Worm (Caenorhabditis elegans) whole organism, mixed stage, embryonic: ENCODE results near the gene glt-6.

Experiments
- bed-3 ChIP-seq: fragments of 200-800 bp; sonication (Bioruptor generic); optimal IDR thresholded peaks from 3 replicates; lab custom pipeline; 2018; ENCODE audit warnings: mild to moderate bottlenecking, missing genetic modification characterization, moderate library complexity, missing compliant biosample characterization
- ceh-43 ChIP-seq: fragments of 200-800 bp; sonication (Bioruptor generic); optimal IDR thresholded peaks from 2 replicates; lab custom pipeline; 2018; ENCODE audit warnings: mild to moderate bottlenecking, missing genetic modification characterization, moderate library complexity, missing compliant biosample characterization
- ceh-83 ChIP-seq: fragments of 200-800 bp; sonication (Bioruptor generic); optimal IDR thresholded peaks from 2 replicates; lab custom pipeline; 2018; ENCODE audit warnings: mild to moderate bottlenecking, missing genetic modification characterization, missing compliant biosample characterization
- elt-3 ChIP-seq: fragments of 150-350 bp; optimal IDR thresholded peaks from 2 replicates; lab custom pipeline; 2014; ENCODE audit warnings: missing biosample characterization, missing genetic modification characterization
- mep-1 ChIP-seq: fragments of 150-350 bp; optimal IDR thresholded peaks from 2 replicates; lab custom pipeline; 2017; ENCODE audit warnings: missing biosample characterization, missing genetic modification reagents, missing genetic modification characterization, inconsistent platforms
- nhr-12 ChIP-seq: fragments of 150-350 bp; optimal IDR thresholded peaks from 2 replicates; lab custom pipeline; 2014; ENCODE audit warnings: missing biosample characterization, missing genetic modification characterization
- nhr-28 ChIP-seq: fragments of 150-350 bp; optimal IDR thresholded peaks from 2 replicates; lab custom pipeline; 2014; ENCODE audit warnings: missing biosample characterization, missing genetic modification characterization
- nhr-76 ChIP-seq: sonication (generic microtip); optimal IDR thresholded peaks from 2 replicates; lab custom pipeline; 2017; ENCODE audit warnings: missing biosample characterization, missing genetic modification characterization
- snpc-4 ChIP-seq: fragments of 150-350 bp; optimal IDR thresholded peaks from 2 replicates; lab custom pipeline; 2014; ENCODE audit warnings: missing biosample characterization, missing genetic modification characterization
- tbx-8 ChIP-seq: fragments of 200-800 bp; sonication (Bioruptor generic); optimal IDR thresholded peaks from 2 replicates; lab custom pipeline; 2018; ENCODE audit warnings: mild to moderate bottlenecking, missing genetic modification characterization, moderate library complexity, missing compliant biosample characterization
- unc-120 ChIP-seq: sonication (generic microtip); optimal IDR thresholded peaks from 2 replicates; lab custom pipeline; 2017; ENCODE audit warnings: missing genetic modification characterization, missing compliant biosample characterization; ENCODE audit not compliant: poor library complexity, severe bottlenecking
- unc-39 ChIP-seq: fragments of 150-350 bp; optimal IDR thresholded peaks from 2 replicates; lab custom pipeline; 2014; ENCODE audit warnings: missing biosample characterization, missing genetic modification characterization
- unc-62 ChIP-seq: fragments of 150-350 bp; optimal IDR thresholded peaks from 2 replicates; lab custom pipeline; 2014; ENCODE audit warnings: missing biosample characterization, missing genetic modification reagents, missing genetic modification characterization
- ztf-11 ChIP-seq: fragments of 150-350 bp; optimal IDR thresholded peaks from 2 replicates; lab custom pipeline; 2014; ENCODE audit warnings: missing biosample characterization, missing genetic modification characterization

- TF ChIP-seq ceh-83 (GFP tag; lab: Kevin White, UChicago) (no peak), nhr-76 (no peak), unc-120 (tag; lab: Kevin White, UChicago) (no peak), unc-62 (GFP tag; lab: Kevin White, UChicago) (no peak), ceh-43 (GFP tag; lab: Kevin White, UChicago) (no peak), mep-1 (tag; lab: Kevin White, UChicago) (no peak), nhr-28 (no peak), ztf-11 (tag; lab: Kevin White, UChicago) (no peak), snpc-4 (tag; lab: Kevin White, UChicago) (no peak), nhr-12 (no peak), unc-39 (tag; lab: Kevin White, UChicago) (no peak), elt-3 (no peak), bed-3 (GFP tag; lab: Kevin White, UChicago) (no peak), tbx-8 (no peak)
These were observed 46.4 kb downstream of the glt-6 start for ce11 chrIV:7549844-7550243.
